Fruit fly (Drosophila melanogaster): ENCODE data around the gene CG6508.

The CG6508 gene

dm6 chr2L:10858064-10859047, 39.4 kb downstream of the CG6508 start, which contains the start of the genes aurB and Stam (continued):
- peak in 1 of 2 experiments; percentile 62 for TF ChIP-seq bsh (GFP tag; optimal IDR thresholded peaks at IDR 0.05)
- TF ChIP-seq CG12299 (tag; optimal IDR thresholded peaks at IDR 0.05): peak; percentile 37
- TF ChIP-seq wek (GFP tag; optimal IDR thresholded peaks at IDR 0.05): peak; percentile 90
- no peak for TF ChIP-seq D19A (tag; optimal IDR thresholded peaks at IDR 0.05)
- no peak for TF ChIP-seq Hand (GFP tag; optimal IDR thresholded peaks at IDR 0.05)
- TF ChIP-seq tgo (GFP tag; IDR thresholded peaks at IDR 0.05): peak; percentile 49; the same call in 2 of the 3 replicates
- peak; percentile 51; the same call in 1 of the 3 replicates for TF ChIP-seq CG34422 (GFP tag; IDR thresholded peaks at IDR 0.05)
- TF ChIP-seq grau (tag; optimal IDR thresholded peaks at IDR 0.05): peak; percentile 74
- peak; percentile 78 for TF ChIP-seq CG13424 (tag; optimal IDR thresholded peaks at IDR 0.05)
- 0 out of 2 replicates have a peak, but pooled peaks have one; percentile 43 for TF ChIP-seq CG32767 (GFP tag; IDR thresholded peaks at IDR 0.05)
- TF ChIP-seq lmd (GFP tag; IDR thresholded peaks at IDR 0.05): peak; percentile 26
- TF ChIP-seq maf-S (GFP tag; optimal IDR thresholded peaks at IDR 0.05): no peak
- peak; percentile 72 for TF ChIP-seq CG2678 (tag; optimal IDR thresholded peaks at IDR 0.05)
- peak; percentile 69 for TF ChIP-seq CG18262 (tag; optimal IDR thresholded peaks at IDR 0.05)
- TF ChIP-seq fd64A (GFP tag; optimal IDR thresholded peaks at IDR 0.05): no peak
- TF ChIP-seq Ptx1 (GFP tag; IDR thresholded peaks at IDR 0.05): peak; percentile 48; the same call in 1 of the 2 replicates
- peak; percentile 90 to 98 for TF ChIP-seq insv (GFP tag; optimal IDR thresholded peaks at IDR 0.05)
- TF ChIP-seq CG8388 (GFP tag; optimal IDR thresholded peaks at IDR 0.05): peak; percentile 72
- peak; percentile 55 for TF ChIP-seq Hmr (GFP tag; optimal IDR thresholded peaks at IDR 0.05)
- no peak for TF ChIP-seq sna (GFP tag; IDR thresholded peaks at IDR 0.05; ENCODE audit: partially characterized antibody)
- TF ChIP-seq CG6254 (GFP tag; optimal IDR thresholded peaks at IDR 0.05): peak; percentile 18
- TF ChIP-seq CG12659 (GFP tag; optimal IDR thresholded peaks at IDR 0.05): peak; percentile 77
- TF ChIP-seq Lhr (GFP tag; optimal IDR thresholded peaks at IDR 0.05): no peak
- TF ChIP-seq Hr3 (GFP tag; optimal IDR thresholded peaks at IDR 0.05): peak; percentile 53
- no peak for TF ChIP-seq CG6654 (GFP tag; optimal IDR thresholded peaks at IDR 0.05)
- 0 out of 2 replicates have a peak, but pooled peaks have one; percentile 36 for TF ChIP-seq Awh (GFP tag; IDR thresholded peaks at IDR 0.05)
- TF ChIP-seq hkb (optimal IDR thresholded peaks at IDR 0.05): no peak
- peak; percentile 48 for TF ChIP-seq hkb (GFP tag; IDR thresholded peaks at IDR 0.05)
- peak; percentile 57 for TF ChIP-seq CG30403 (GFP tag; optimal IDR thresholded peaks at IDR 0.05)
- no peak for TF ChIP-seq Optix (GFP tag; IDR thresholded peaks at IDR 0.05)
- no peak for TF ChIP-seq CG6791 (GFP tag; IDR thresholded peaks at IDR 0.05; ENCODE audit: partially characterized antibody)
- peak; percentile 50 for TF ChIP-seq CG10979 (tag; optimal IDR thresholded peaks at IDR 0.05)
- 0 out of 3 replicates have a peak, but pooled peaks have one; percentile 25 for TF ChIP-seq ase (GFP tag; IDR thresholded peaks at IDR 0.05)
- TF ChIP-seq Sin3A (optimal IDR thresholded peaks at IDR 0.05): peak; percentile 11
- peak; percentile 59 for TF ChIP-seq CG18599 (GFP tag; optimal IDR thresholded peaks at IDR 0.05)
- TF ChIP-seq pho (GFP tag; optimal IDR thresholded peaks at IDR 0.05): no peak
- peak; percentile 97 for TF ChIP-seq CG3995 (GFP tag; optimal IDR thresholded peaks at IDR 0.05)
- peak; percentile 47; the same call in 1 of the 2 replicates for TF ChIP-seq slbo (GFP tag; IDR thresholded peaks at IDR 0.05)
- TF ChIP-seq CG11398 (GFP tag; optimal IDR thresholded peaks at IDR 0.05): no peak
- peak; percentile 50; the same call in 1 of the 2 replicates for TF ChIP-seq CG6689 (GFP tag; IDR thresholded peaks at IDR 0.05)
- peak; percentile 8 for TF ChIP-seq CG1529 (GFP tag; optimal IDR thresholded peaks at IDR 0.05)
- TF ChIP-seq CG9609 (GFP tag; optimal IDR thresholded peaks at IDR 0.05): no peak
- peak; percentile 80 for TF ChIP-seq CG8924 (tag; optimal IDR thresholded peaks at IDR 0.05)
- peak; percentile 59 for TF ChIP-seq CG9727 (GFP tag; optimal IDR thresholded peaks at IDR 0.05)
- peak; percentile 23; the same call in 1 of the 3 replicates for TF ChIP-seq Aef1 (GFP tag; IDR thresholded peaks at IDR 0.05)
- TF ChIP-seq nerfin-2 (GFP tag; IDR thresholded peaks at IDR 0.05; ENCODE audit: partially characterized antibody): no peak
- peak; percentile 62 for TF ChIP-seq lab (GFP tag; optimal IDR thresholded peaks at IDR 0.05)
